Worm (Caenorhabditis elegans) whole organism, mixed stage, embryonic: Measurements from ENCODE around the gene cyp-29A4.

ENCODE experiments used
- bed-3 ChIP-seq: fragments of 200-800 bp; sonication (Bioruptor generic); optimal IDR thresholded peaks from 3 replicates; lab custom pipeline; 2018; ENCODE audit warnings: mild to moderate bottlenecking, missing genetic modification characterization, moderate library complexity, missing compliant biosample characterization
- blmp-1 ChIP-seq: fragments of 150-350 bp; optimal IDR thresholded peaks from 2 replicates; lab custom pipeline; 2014; ENCODE audit warnings: missing biosample characterization, missing genetic modification characterization
- ceh-39 ChIP-seq: fragments of 150-350 bp; optimal IDR thresholded peaks from 2 replicates; lab custom pipeline; 2014; ENCODE audit warnings: missing biosample characterization, missing genetic modification characterization
- ceh-43 ChIP-seq: fragments of 200-800 bp; sonication (Bioruptor generic); optimal IDR thresholded peaks from 2 replicates; lab custom pipeline; 2018; ENCODE audit warnings: mild to moderate bottlenecking, missing genetic modification characterization, moderate library complexity, missing compliant biosample characterization
- ceh-83 ChIP-seq: fragments of 200-800 bp; sonication (Bioruptor generic); optimal IDR thresholded peaks from 2 replicates; lab custom pipeline; 2018; ENCODE audit warnings: mild to moderate bottlenecking, missing genetic modification characterization, missing compliant biosample characterization
- ces-1 ChIP-seq: fragments of 150-350 bp; optimal IDR thresholded peaks from 2 replicates; lab custom pipeline; 2014; ENCODE audit warnings: missing biosample characterization, missing genetic modification reagents, missing genetic modification characterization
- cnd-1 ChIP-seq: fragments of 200-800 bp; sonication (Bioruptor generic); optimal IDR thresholded peaks from 2 replicates; lab custom pipeline; 2018; ENCODE audit warnings: mild to moderate bottlenecking, missing genetic modification characterization, missing compliant biosample characterization
- drap-1 ChIP-seq: fragments of 200-800 bp; sonication (Bioruptor generic); optimal IDR thresholded peaks from 3 replicates; lab custom pipeline; 2018; ENCODE audit warnings: mild to moderate bottlenecking, missing genetic modification characterization, missing compliant biosample characterization
- elt-3 ChIP-seq: fragments of 150-350 bp; optimal IDR thresholded peaks from 2 replicates; lab custom pipeline; 2014; ENCODE audit warnings: missing biosample characterization, missing genetic modification characterization
- flh-1 ChIP-seq: fragments of 200-800 bp; sonication (Bioruptor generic); optimal IDR thresholded peaks from 2 replicates; lab custom pipeline; 2018; ENCODE audit warnings: mild to moderate bottlenecking, missing genetic modification characterization, moderate library complexity, missing compliant biosample characterization
- ham-2 ChIP-seq: fragments of 200-800 bp; sonication (Bioruptor generic); optimal IDR thresholded peaks from 2 replicates; lab custom pipeline; 2018; ENCODE audit warnings: mild to moderate bottlenecking, missing genetic modification characterization, missing compliant biosample characterization
- lin-13 ChIP-seq: fragments of 150-350 bp; optimal IDR thresholded peaks from 2 replicates; lab custom pipeline; 2014; ENCODE audit warnings: missing biosample characterization, missing genetic modification characterization
- lin-32 ChIP-seq: fragments of 200-800 bp; sonication (Bioruptor generic); optimal IDR thresholded peaks from 2 replicates; lab custom pipeline; 2018; ENCODE audit warnings: mild to moderate bottlenecking, missing genetic modification characterization, missing compliant biosample characterization
- lsy-2 ChIP-seq: fragments of 150-350 bp; optimal IDR thresholded peaks from 2 replicates; lab custom pipeline; 2014; ENCODE audit warnings: missing biosample characterization, missing genetic modification characterization
- mab-5 ChIP-seq: fragments of 150-350 bp; optimal IDR thresholded peaks from 2 replicates; lab custom pipeline; 2014; ENCODE audit warnings: missing biosample characterization, missing genetic modification characterization
- mep-1 ChIP-seq: fragments of 150-350 bp; optimal IDR thresholded peaks from 2 replicates; lab custom pipeline; 2017; ENCODE audit warnings: missing biosample characterization, missing genetic modification reagents, missing genetic modification characterization, inconsistent platforms
- mls-2 ChIP-seq: sonication (generic microtip); optimal IDR thresholded peaks from 2 replicates; lab custom pipeline; 2016; ENCODE audit warnings: mild to moderate bottlenecking, missing genetic modification characterization, moderate library complexity, missing compliant biosample characterization
- nhr-12 ChIP-seq: fragments of 150-350 bp; optimal IDR thresholded peaks from 2 replicates; lab custom pipeline; 2014; ENCODE audit warnings: missing biosample characterization, missing genetic modification characterization
- nhr-2 ChIP-seq: fragments of 150-350 bp; optimal IDR thresholded peaks from 2 replicates; lab custom pipeline; 2014; ENCODE audit warnings: missing biosample characterization, missing genetic modification characterization
- nhr-237 ChIP-seq: fragments of 150-350 bp; optimal IDR thresholded peaks from 2 replicates; lab custom pipeline; 2014; ENCODE audit warnings: missing biosample characterization, missing genetic modification characterization
- nhr-28 ChIP-seq: fragments of 150-350 bp; optimal IDR thresholded peaks from 2 replicates; lab custom pipeline; 2014; ENCODE audit warnings: missing biosample characterization, missing genetic modification characterization
- nhr-76 ChIP-seq: sonication (generic microtip); optimal IDR thresholded peaks from 2 replicates; lab custom pipeline; 2017; ENCODE audit warnings: missing biosample characterization, missing genetic modification characterization
- pha-4 ChIP-seq: fragments of 150-350 bp; optimal IDR thresholded peaks from 2 replicates; lab custom pipeline; 2018; ENCODE audit warnings: missing biosample characterization, missing genetic modification reagents, missing genetic modification characterization
- sem-2 ChIP-seq: fragments of 200-800 bp; sonication (Bioruptor generic); optimal IDR thresholded peaks from 2 replicates; lab custom pipeline; 2018; ENCODE audit warnings: mild to moderate bottlenecking, missing genetic modification characterization, missing compliant biosample characterization
- snpc-4 ChIP-seq: fragments of 150-350 bp; optimal IDR thresholded peaks from 2 replicates; lab custom pipeline; 2014; ENCODE audit warnings: missing biosample characterization, missing genetic modification characterization
- sptf-1 ChIP-seq: sonication (generic microtip); optimal IDR thresholded peaks from 2 replicates; lab custom pipeline; 2017; ENCODE audit warnings: mild to moderate bottlenecking, missing genetic modification characterization, moderate library complexity, missing compliant biosample characterization
- tbx-8 ChIP-seq: fragments of 200-800 bp; sonication (Bioruptor generic); optimal IDR thresholded peaks from 2 replicates; lab custom pipeline; 2018; ENCODE audit warnings: mild to moderate bottlenecking, missing genetic modification characterization, moderate library complexity, missing compliant biosample characterization
- unc-120 ChIP-seq: sonication (generic microtip); optimal IDR thresholded peaks from 2 replicates; lab custom pipeline; 2017; ENCODE audit warnings: missing genetic modification characterization, missing compliant biosample characterization; ENCODE audit not compliant: poor library complexity, severe bottlenecking
- unc-62 ChIP-seq: fragments of 150-350 bp; optimal IDR thresholded peaks from 2 replicates; lab custom pipeline; 2014; ENCODE audit warnings: missing biosample characterization, missing genetic modification reagents, missing genetic modification characterization
- zip-8 ChIP-seq: fragments of 150-350 bp; optimal IDR thresholded peaks from 2 replicates; lab custom pipeline; 2014; ENCODE audit warnings: missing biosample characterization, missing genetic modification characterization
- ztf-11 ChIP-seq: fragments of 150-350 bp; optimal IDR thresholded peaks from 2 replicates; lab custom pipeline; 2014; ENCODE audit warnings: missing biosample characterization, missing genetic modification characterization

The cyp-29A4 gene

ce11 chrV:9692649-9693112 lies 38.1 kb downstream of the cyp-29A4 start, which contains the start of gene ZK287.7:
Gene ZK287.7, plus strand, starts transcription at chrV:9693062.
- no peak for TF ChIP-seq elt-3
- no peak for TF ChIP-seq nhr-237 (tag; lab: Kevin White, UChicago)
- TF ChIP-seq pha-4 (tag; lab: Kevin White, UChicago) = no peak
- TF ChIP-seq unc-62 (GFP tag; lab: Kevin White, UChicago) = no peak
- TF ChIP-seq mep-1 (tag; lab: Kevin White, UChicago) = no peak
- TF ChIP-seq tbx-8 = no peak

- TF ChIP-seq nhr-28 (no peak), ham-2 (no peak), zip-8 (tag; lab: Kevin White, UChicago) (no peak), lsy-2 (no peak), nhr-76 (tag; lab: Kevin White, UChicago) (no peak), ceh-83 (GFP tag; lab: Kevin White, UChicago) (no peak), ztf-11 (tag; lab: Kevin White, UChicago) (no peak), sem-2 (GFP tag; lab: Kevin White, UChicago) (no peak), unc-62 (GFP tag; lab: Kevin White, UChicago) (no peak), lin-32 (GFP tag; lab: Kevin White, UChicago) (no peak), ceh-43 (GFP tag; lab: Kevin White, UChicago) (no peak), mls-2 (tag; lab: Kevin White, UChicago) (no peak), blmp-1 (tag; lab: Kevin White, UChicago) (no peak), cnd-1 (tag; lab: Kevin White, UChicago) (no peak), nhr-2 (tag; lab: Kevin White, UChicago) (no peak), mab-5 (tag; lab: Kevin White, UChicago) (no peak)
Observed at ce11 chrV:9696715-9697114, 42.2 kb downstream of the cyp-29A4 start, which contains the start of gene her-1. Gene her-1, plus strand, starts transcription at chrV:9697015.

DNA sequence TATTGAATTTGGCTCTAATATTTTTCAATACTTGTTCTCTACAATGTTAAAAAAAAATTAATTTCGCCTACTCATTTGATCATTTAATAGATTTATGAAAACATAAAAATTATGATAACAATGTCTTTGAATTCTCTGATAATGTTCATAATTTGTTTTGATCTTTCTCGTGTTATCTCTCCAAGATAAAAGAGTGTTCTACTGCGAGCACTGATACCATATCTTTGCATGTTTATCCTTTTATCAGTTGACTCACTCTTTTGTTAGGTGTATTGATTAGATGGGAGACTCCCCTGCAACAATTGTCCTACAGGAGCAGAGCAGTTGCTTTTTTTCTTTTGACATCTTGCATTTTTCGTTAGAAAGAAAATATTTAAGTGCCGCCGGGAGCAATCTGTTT lies 44.7 kb downstream of the cyp-29A4 start:
- TF ChIP-seq snpc-4 (tag; lab: Kevin White, UChicago) (no peak), ceh-83 (GFP tag; lab: Kevin White, UChicago) (no peak), zip-8 (tag; lab: Kevin White, UChicago) (no peak), ces-1 (GFP tag; lab: Kevin White, UChicago) (no peak), unc-120 (tag; lab: Kevin White, UChicago) (no peak), nhr-2 (tag; lab: Kevin White, UChicago) (no peak), mep-1 (tag; lab: Kevin White, UChicago) (no peak), mab-5 (tag; lab: Kevin White, UChicago) (no peak), cnd-1 (tag; lab: Kevin White, UChicago) (no peak), ceh-39 (no peak), bed-3 (GFP tag; lab: Kevin White, UChicago) (no peak), sptf-1 (tag; lab: Kevin White, UChicago) (no peak), ham-2 (no peak), nhr-76 (tag; lab: Kevin White, UChicago) (no peak)

ce11 chrV:9701861-9702260 lies 47.3 kb downstream of the cyp-29A4 start:
- TF ChIP-seq lin-32 (GFP tag; lab: Kevin White, UChicago) = no peak

DNA sequence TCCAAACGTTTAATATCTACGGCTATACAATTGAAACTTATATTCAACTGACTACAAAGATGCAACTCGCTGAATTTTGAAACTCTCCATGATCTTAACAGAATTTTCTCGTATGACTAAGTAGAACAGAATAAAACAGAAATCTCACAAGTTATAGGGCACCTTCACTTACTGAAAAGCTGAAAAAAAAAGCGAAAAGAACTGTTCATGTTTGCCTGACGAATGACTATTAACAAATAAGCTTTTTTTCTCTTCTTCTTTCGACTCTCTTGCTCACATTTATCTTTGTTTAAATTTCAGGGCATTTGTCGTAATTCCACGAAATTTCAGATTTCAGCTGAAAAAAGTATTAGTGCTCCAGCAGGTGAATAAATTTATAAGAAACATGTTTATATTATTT lies 48.2 kb downstream of the cyp-29A4 start, which contains the start of gene xbx-6:
Gene xbx-6, plus strand, starts transcription at position 301 of the 400 bp plus-strand sequence.
- TF ChIP-seq flh-1 (GFP tag; lab: Kevin White, UChicago) (no peak), mab-5 (tag; lab: Kevin White, UChicago) (no peak), ham-2 (no peak), nhr-76 (tag; lab: Kevin White, UChicago) (no peak)

ce11 chrV:9703549-9703948 lies 49.0 kb downstream of the cyp-29A4 start:
- TF ChIP-seq lin-32 (GFP tag; lab: Kevin White, UChicago) (no peak), snpc-4 (tag; lab: Kevin White, UChicago) (no peak), cnd-1 (tag; lab: Kevin White, UChicago) (no peak), sem-2 (GFP tag; lab: Kevin White, UChicago) (no peak), nhr-28 (no peak), nhr-12 (tag; lab: Kevin White, UChicago) (no peak), pha-4 (tag; lab: Kevin White, UChicago) (no peak), zip-8 (tag; lab: Kevin White, UChicago) (no peak), mls-2 (tag; lab: Kevin White, UChicago) (no peak), drap-1 (GFP tag; lab: Kevin White, UChicago) (no peak), ceh-43 (GFP tag; lab: Kevin White, UChicago) (no peak), mep-1 (tag; lab: Kevin White, UChicago) (no peak), blmp-1 (tag; lab: Kevin White, UChicago) (no peak), ceh-83 (GFP tag; lab: Kevin White, UChicago) (no peak), ceh-39 (no peak), lin-13 (tag; lab: Kevin White, UChicago) (no peak)
